Fruit fly (Drosophila melanogaster) ovary, adult (tissue): ENCODE results near the gene CG6163.

Experiments
- CG17801 ChIP-seq: fragments of 200-800 bp; optimal IDR thresholded peaks from 2 replicates; lab custom pipeline; 2019; ENCODE audit warnings: missing biosample characterization, mild to moderate bottlenecking, missing genetic modification characterization, moderate library complexity; ENCODE audit not compliant: partially characterized antibody

CG6163 gene

DNA sequence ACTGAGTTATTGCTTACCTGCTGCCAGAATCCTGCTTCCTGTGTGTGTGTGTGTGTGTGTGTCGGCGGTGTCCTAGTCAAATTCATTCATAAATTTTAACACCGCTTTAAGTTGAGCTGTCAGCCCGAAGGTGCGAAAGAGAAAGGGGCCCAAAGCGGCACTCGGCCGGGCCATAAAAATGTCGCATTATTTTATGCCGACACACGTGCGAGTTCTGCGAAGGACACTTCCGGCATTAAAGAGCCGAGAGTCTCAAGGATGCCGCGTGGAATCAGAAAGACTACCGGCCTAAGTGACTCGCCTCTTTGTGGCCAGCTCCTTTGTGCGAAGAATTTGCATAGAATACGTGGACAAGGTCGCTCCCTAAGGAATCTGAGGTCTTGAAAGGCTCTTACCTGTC lies 7.6 kb downstream of the CG6163 start:
- no peak for TF ChIP-seq CG17801 (GFP tag; lab: Kevin White, UChicago)

DNA sequence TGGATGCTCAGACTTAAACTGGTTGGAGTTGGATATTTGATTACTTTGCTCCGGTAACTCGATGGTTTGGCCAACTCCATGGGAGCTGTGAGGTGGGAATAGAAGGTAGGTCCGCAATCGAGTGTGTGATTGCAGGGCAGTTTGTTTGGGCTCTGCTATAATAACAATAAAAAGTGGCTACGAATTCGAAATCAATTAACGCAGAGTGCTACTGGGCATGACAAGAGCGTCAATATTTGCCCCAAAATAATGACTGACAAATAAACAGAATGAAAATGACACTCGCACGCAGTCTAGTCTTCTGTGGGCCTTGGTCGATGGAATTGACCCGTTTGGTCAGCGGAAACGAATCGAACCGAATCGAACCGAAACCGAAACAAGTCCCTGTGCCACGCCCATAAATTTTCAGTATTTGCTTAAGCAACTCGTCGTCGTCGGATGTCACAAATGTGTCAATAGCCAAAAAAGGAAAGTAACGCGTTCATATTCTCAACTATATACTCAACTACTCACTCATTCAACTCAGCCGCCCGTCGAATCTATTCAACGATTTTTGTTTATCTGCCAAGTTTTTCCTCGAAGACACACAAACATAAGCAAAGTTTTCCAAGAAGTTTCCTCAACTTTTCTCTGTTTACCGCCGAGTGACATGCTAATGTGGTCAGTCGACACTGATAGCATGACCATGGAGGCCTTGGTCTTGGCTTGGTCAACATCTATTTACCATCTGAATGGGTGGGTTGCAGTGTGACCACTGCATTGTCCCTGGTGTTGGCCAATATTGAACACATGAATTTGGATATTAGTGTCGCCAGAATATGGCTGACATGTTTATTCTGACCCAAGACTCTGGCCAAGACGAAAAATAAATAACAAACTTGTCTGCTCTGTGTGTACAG lies 9.0 kb downstream of the CG6163 start:
- no peak for TF ChIP-seq CG17801 (GFP tag; lab: Kevin White, UChicago)

DNA sequence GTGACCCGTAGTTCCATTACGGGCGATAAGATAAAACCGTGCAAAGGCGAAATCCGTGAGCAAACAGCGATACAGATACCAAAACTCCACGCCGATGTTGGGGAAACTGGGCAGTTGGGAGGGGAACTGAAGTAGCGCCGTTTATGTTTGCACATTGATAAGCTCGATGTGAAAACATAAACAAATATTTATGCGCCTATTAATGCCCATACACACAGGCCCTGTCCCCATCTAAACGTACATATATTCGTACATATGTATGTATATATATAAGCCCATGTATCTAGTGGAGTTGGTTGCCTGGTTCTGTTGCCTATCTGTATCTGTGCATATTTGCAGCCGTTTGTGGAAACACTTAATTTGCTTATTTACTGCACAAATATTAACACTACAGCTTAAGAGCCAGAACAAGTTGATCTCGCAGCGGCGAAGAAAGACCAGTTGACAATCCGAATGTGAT lies 10.4 kb downstream of the CG6163 start:
- TF ChIP-seq CG17801 (GFP tag; lab: Kevin White, UChicago) = no peak

DNA sequence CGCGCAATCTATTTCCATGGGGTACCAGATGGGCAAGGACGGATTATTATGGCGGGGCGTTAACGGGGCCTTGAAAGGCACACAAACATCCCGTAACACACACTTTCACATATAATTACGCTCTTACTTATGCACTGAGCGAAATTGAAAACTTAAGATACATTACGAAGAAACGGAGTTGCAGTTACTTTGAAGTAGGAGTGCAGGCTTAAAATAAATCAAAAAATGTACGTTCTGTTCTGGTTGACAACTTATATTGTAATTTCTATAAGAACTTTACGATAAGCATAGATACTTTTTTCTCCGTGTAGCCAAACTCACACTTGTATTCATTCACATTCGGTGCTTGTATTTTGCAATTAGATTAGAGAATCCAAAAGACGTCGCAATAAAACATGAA lies 11.7 kb downstream of the CG6163 start:
- TF ChIP-seq CG17801 (GFP tag; lab: Kevin White, UChicago) = peak; percentile 37

DNA sequence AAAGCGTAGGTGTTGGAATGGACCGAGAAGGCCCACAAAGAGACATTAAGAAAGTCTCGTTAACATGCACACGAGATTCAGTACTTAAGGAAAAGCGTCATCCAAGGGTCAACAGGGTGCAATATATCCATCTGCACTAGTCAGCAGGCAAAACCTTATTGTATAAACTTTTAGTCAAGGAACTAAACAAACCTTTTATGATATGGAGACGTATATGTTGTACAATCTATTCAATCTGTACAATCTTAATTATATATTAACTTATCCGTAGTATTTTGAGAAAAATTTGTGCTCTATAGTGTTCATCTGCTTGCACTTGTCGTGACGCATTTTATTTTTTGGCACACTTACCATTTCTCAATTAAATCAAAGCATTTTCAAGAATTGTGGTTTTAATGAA lies 13.0 kb downstream of the CG6163 start:
- no peak for TF ChIP-seq CG17801 (GFP tag; lab: Kevin White, UChicago)

DNA sequence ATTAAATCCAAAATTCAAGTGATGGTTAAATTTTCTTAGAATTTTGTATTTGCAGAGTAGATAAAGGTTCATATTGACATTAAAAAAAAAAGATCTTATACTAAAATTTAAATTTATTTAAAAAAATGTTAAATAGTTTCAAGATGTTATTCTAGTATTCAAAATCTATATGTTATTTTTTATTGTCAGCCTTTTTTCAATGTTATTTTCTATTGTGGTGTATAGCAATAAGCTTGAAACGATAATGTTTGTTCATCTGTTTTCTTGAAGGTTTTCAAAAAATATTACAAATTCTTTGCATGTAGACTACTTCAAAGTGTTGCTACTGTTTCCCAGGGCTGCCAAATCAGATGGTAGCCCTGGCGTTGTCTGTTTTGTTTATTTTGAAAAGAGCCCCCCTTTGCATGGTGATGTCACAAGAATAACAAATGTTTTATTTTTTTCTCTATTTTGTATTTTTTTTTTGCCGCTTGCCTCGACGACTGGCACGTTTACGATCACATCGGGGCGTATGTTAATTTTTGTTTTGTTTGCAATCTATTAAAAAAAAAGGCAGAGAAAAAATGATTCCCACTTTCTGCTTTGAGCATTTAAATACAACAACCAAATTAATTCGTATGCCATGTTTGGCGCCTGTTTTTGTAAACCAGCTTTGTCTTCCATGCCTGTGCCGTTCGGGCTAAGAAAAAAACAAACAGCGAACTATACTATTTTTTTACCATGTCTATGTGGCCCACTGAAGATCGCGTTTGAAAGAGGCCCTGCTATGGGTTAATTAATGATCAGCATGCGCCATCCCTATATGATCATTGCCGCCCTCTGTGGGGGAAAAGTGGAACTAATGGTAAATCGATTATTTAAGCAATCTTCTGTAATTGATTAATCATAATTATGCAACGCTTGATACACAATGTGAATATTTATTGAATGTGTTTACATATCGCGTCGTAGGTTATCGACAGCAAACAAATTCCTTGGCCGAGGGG lies 13.7 kb downstream of the CG6163 start:
- no peak for TF ChIP-seq CG17801 (GFP tag; lab: Kevin White, UChicago)

DNA sequence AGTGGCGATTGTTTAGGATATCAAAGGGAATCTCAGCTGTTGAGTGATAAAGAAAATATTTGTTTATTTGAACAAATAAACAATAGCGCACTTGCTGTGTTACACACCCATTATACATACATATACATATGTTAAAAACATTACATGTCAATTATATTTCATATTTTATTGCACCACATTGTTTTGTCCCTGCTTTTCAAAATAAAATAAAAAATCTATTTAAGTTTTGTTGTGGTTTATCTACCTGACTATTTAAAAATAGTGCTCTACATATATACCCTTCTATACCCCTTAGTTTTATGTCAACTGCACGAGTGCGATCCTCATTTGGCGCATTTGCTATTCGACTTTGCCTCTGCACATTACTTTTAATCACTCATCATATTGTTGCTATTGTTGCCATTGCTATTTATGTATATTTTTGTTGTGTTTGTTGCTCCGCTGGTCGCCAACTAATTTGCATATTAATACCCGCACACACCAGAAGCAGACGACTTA lies 14.7 kb downstream of the CG6163 start:
- peak; percentile 79 for TF ChIP-seq CG17801 (GFP tag; lab: Kevin White, UChicago)

DNA sequence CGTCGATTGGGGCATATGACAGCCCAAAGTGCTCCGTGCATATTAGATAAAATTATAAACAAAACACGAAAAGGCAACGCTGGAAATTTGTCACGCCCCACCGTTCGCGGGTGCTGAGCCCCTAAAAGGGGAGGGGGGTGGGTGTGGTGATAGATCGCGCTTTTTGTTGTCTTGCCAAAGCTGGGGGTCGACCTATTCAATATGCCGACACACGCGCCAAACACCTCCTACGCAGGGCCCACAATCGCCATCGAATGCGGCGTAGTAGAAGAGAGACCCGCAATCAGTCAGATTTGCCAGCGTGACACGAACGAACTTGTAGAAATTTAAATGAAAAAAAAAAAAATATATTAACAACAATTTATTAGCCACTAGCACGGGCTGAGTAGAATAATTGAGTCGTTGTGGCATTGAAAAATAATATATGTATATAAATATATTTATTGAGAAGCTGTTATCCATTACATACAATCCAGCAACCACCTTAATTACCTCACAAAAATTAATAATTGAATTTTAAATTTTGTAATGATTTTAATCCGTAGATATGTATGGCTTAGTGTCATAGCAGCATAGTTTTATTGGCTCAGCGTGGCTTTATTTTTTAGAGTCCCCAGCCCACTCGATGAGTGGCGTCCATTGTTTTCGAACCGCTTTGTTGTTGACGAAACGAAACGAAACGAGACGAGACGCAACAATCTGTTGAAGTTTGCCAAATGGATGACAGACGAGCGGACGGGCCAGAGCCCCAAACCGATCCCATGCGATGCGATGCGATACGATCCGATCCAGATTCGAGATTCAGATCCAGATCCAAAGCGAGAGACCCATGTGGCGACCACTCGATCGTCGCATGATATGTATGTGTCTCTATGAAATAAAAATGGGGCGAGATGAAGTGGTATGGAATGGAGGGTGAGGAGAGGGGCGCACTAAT lies 15.4 kb downstream of the CG6163 start:
- TF ChIP-seq CG17801 (GFP tag; lab: Kevin White, UChicago) = peak; percentile 15

DNA sequence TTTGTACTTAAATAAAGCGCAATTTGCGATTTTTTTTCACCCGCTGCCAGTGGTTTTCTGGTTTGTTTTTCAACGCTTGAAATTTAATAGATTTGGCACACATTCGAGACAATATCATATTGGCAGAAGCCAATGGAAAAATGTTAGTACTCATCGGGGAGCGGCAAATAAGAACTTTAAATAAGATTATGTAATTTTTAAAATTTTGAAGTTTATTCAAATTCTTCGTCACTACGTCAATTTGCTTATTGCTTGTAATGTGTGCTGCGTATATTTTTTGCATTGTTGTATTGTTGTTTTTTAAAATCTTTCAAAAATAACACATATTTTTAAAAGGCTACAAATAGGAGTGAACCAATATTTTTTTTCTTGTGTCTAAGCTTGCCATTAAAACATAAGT lies 17.7 kb downstream of the CG6163 start:
- no peak for TF ChIP-seq CG17801 (GFP tag; lab: Kevin White, UChicago)

DNA sequence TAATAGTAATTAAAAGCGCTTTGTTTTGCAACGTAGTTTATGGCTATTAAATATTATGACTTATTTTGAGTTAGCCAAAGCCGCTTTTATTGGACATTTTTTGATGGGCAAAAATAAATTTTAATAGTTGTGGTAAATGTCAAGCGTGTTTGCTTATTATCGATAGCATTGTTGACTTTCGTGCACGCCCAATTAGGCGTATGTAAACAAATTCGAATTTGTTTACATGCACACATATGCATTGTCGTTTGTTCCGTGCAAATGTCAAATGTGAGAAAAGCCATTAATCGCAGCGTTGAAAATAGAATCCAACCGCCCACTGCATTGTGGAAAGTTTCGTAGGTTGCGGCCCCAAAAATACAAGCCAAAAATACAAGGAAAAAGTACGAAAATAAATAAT lies 19.1 kb downstream of the CG6163 start:
- no peak for TF ChIP-seq CG17801 (GFP tag; lab: Kevin White, UChicago)

DNA sequence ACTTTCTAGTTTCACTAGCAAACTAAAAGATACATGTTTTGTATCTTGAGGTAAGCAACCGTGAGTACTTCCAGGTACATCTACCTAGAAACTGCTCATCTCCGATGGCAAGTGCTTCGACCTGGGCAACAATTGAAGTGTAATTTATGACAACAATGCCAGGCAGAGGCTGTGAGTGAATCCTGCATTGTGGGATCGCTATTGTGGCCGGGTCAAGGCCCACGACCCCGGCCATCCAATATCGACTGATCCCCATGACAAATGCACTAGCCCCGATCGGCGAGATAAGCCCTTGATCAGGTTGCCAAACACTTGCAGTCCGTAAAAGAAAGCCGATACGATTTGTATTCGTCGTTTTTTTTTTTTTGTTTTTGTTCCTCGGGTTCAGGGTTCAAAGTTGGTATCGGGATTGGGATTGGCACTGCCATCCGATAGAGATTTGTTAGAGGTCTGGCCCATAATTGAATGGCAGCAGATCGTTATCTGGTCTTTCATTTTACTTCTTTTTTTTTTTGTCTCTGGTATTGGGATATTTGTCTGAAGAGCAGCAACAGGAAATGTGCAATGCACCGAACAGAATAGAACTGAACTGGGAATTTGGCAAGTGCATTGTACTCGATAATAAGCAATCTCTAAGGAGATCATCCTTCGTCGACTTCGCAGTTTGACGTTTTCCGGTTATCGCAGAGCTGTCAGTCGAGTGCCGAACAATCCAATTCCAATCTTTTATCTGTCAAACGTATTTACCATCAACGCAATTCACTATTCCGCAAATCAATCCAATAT lies 20.0 kb downstream of the CG6163 start:
- no peak for TF ChIP-seq CG17801 (GFP tag; lab: Kevin White, UChicago)

DNA sequence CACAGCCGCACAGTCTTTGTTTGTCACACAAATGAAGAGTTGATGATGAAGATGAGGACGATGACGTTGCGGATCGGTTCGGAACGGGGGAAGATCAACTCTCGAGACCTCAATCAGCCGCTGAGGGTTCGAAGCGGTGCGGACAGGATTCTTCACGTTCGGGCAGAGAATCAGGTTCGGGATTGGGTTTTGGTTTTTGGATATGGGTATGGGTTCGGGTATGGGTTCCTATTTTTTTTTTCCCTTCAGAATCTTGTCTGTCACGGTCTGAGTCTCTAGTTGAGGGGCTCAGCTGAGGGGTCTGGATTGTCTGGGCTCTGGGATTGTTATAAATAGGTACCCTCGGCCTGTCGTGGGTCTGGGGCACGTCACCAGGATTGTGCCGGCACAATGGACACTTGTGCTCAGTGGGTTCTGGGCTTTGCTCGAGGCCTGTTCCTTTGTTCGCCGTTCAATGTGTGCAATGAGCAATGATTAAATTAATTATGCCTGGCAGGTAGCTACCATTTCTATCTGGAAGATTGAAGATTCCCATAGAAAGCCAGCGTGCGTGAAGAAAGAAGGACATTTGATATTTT lies 21.0 kb downstream of the CG6163 start:
- no peak for TF ChIP-seq CG17801 (GFP tag; lab: Kevin White, UChicago)

DNA sequence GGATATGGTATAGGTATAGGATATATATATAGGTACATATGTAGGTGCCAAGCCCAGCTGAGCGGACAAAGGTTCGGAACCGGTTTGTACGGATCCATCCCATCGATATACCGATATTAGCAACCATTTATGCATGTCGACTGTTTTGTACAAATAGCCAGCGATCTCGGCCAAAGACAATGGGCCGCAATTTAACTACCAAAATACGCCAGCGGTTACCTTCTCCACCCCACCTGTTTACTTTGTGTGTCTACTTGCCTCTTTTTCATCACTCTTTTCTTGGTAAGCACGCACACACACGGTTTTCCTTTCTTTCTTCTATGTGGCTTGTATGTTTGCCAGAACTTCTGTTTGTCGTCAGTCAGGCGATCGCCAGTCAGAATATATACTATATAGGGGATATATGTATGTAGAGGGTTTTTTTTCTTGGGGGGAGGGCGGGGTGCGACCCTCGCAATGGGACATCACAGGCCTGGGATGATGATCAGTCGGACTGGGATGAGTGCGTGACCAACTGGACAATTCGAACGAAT lies 22.1 kb downstream of the CG6163 start:
- no peak for TF ChIP-seq CG17801 (GFP tag; lab: Kevin White, UChicago)
